Worm (Caenorhabditis elegans) whole organism, midembryonic: Measurements from ENCODE around the gene C44H4.4.

Experiments used
- T22C8.4 ChIP-seq: fragments of 200-800 bp; sonication (Bioruptor generic); IDR thresholded peaks from 2 replicates; pipeline ENCODE4 v1.3.6; 2022; ENCODE audit warnings: missing genetic modification characterization, missing compliant biosample characterization
- cog-1 ChIP-seq: sonication (generic microtip); optimal IDR thresholded peaks from 2 replicates; lab custom pipeline; 2016; ENCODE audit warnings: missing genetic modification characterization, missing compliant biosample characterization
- flt-1 ChIP-seq: fragments of 200-800 bp; sonication (Bioruptor generic); IDR thresholded peaks from 2 replicates; pipeline ENCODE4 v1.3.6; 2022; ENCODE audit warnings: missing genetic modification characterization, missing compliant biosample characterization
- klf-2 ChIP-seq: fragments of 200-800 bp; sonication (Bioruptor generic); conservative IDR thresholded peaks from 2 replicates; pipeline ENCODE4 v1.3.6; 2022; ENCODE audit warnings: missing genetic modification reagents, missing genetic modification characterization, missing compliant biosample characterization
- med-1 ChIP-seq: sonication (generic microtip); optimal IDR thresholded peaks from 2 replicates; lab custom pipeline; 2017; ENCODE audit warnings: missing genetic modification characterization, mild to moderate bottlenecking, missing compliant biosample characterization, antibody characterized with exemption, missing genetic modification reagents; ENCODE audit not compliant: insufficient read depth
- ref-1 ChIP-seq: fragments of 200-800 bp; sonication (Bioruptor generic); conservative IDR thresholded peaks from 2 replicates; pipeline ENCODE4 v1.3.6; 2022; ENCODE audit warnings: missing genetic modification reagents, missing genetic modification characterization, missing compliant biosample characterization
- tab-1 ChIP-seq: fragments of 200-800 bp; sonication (Bioruptor generic); IDR thresholded peaks from 2 replicates; pipeline ENCODE4 v1.3.6; 2022; ENCODE audit warnings: missing genetic modification characterization, missing compliant biosample characterization
- ztf-23 ChIP-seq: fragments of 200-800 bp; sonication (Bioruptor generic); IDR thresholded peaks from 2 replicates; pipeline ENCODE4 v1.3.6; 2022; ENCODE audit warnings: missing genetic modification reagents, missing genetic modification characterization, missing compliant biosample characterization
- ztf-29 ChIP-seq: fragments of 200-800 bp; sonication (Bioruptor generic); IDR thresholded peaks from 2 replicates; pipeline ENCODE4 v1.3.6; 2022; ENCODE audit warnings: missing genetic modification reagents, missing genetic modification characterization, missing compliant biosample characterization

The C44H4.4 gene

ce11 chrX:14523275-14523674, 65.6 kb downstream of the C44H4.4 start, which contains the start of gene nspc-16:
Gene nspc-16 (plus strand): TSS chrX:14523575.
- TF ChIP-seq klf-2 (no peak), cog-1 (tag; lab: Kevin White, UChicago) (no peak), flt-1 (GFP tag; lab: Robert Waterston, UW) (no peak), ztf-29 (no peak), ztf-23 (no peak), tab-1 (GFP tag; lab: Robert Waterston, UW) (no peak), med-1 (GFP tag; lab: Kevin White, UChicago) (no peak), T22C8.4 (no peak), ref-1 (GFP tag; lab: Robert Waterston, UW) (no peak)

DNA sequence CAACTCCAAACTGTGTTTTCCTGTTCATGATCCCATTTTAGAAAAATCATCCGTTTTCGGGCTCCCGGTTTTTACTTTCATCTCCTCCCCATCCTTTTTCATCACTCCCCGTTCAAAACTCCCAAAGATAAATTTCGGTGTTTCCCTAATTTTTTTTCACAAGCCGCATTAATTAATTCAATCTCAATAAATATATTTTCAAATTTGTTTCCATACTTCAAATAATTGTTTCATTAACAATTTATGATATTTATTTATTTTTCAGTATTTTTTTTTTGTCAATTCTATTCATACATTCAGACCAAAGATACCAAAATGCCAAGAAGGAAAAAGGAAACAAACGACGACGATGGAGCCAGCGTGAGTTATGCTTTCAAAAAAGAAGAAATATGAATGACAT, 68.4 kb downstream of the C44H4.4 start, which contains the start of gene D1025.1:
D1025.1 (plus strand) TSS at position 301 of the 400 bp plus-strand sequence.
- TF ChIP-seq ztf-23 (no peak), tab-1 (GFP tag; lab: Robert Waterston, UW) (no peak), cog-1 (tag; lab: Kevin White, UChicago) (no peak), klf-2 (no peak), ztf-29 (no peak), T22C8.4 (no peak), med-1 (GFP tag; lab: Kevin White, UChicago) (no peak), ref-1 (GFP tag; lab: Robert Waterston, UW) (no peak), flt-1 (GFP tag; lab: Robert Waterston, UW) (no peak)
